Fruit fly (Drosophila melanogaster): ENCODE results near the gene peng.

The peng gene

dm6 chrX:21345036-21345500, 4.6 kb downstream of the peng start, which contains the start of gene dod:
TSS of gene dod (plus strand) at chrX:21345358.
- TF ChIP-seq HLH106 (tag; optimal IDR thresholded peaks at IDR 0.05) (peak; percentile 41), tai (GFP tag; optimal IDR thresholded peaks at IDR 0.05) (no peak), dsf (GFP tag; optimal IDR thresholded peaks at IDR 0.05; ENCODE audit: borderline replicate concordance) (no peak), psq (GFP tag; optimal IDR thresholded peaks at IDR 0.05) (no peak), CrebA (GFP tag; optimal IDR thresholded peaks at IDR 0.05; ENCODE audit: borderline replicate concordance) (no peak), usp (GFP tag; optimal IDR thresholded peaks at IDR 0.05) (no peak), CG9705 (GFP tag; optimal IDR thresholded peaks at IDR 0.05) (peak; percentile 5), dmrt93B (GFP tag; optimal IDR thresholded peaks at IDR 0.05) (no peak), OdsH (GFP tag; optimal IDR thresholded peaks at IDR 0.05) (peak; percentile 35), CG32264 (GFP tag; optimal IDR thresholded peaks at IDR 0.05) (no peak), dl (GFP tag; optimal IDR thresholded peaks at IDR 0.05; ENCODE audit: insufficient read depth in 1 of 2, partially characterized antibody in 2 of 2) (no peak), Abd-B (GFP tag; optimal IDR thresholded peaks at IDR 0.05) (no peak), brk (GFP tag; optimal IDR thresholded peaks at IDR 0.05) (no peak), jim (GFP tag; optimal IDR thresholded peaks at IDR 0.05) (no peak), Myc (optimal IDR thresholded peaks at IDR 0.05) (peak; percentile 47), rgr (GFP tag; optimal IDR thresholded peaks at IDR 0.05) (no peak), Jra (GFP tag; optimal IDR thresholded peaks at IDR 0.05) (no peak), br (GFP tag; optimal IDR thresholded peaks at IDR 0.05) (no peak), Hr83 (GFP tag; optimal IDR thresholded peaks at IDR 0.05; ENCODE audit: poor library complexity, severe bottlenecking) (no peak), foxo (GFP tag; optimal IDR thresholded peaks at IDR 0.05) (no peak), woc (GFP tag; optimal IDR thresholded peaks at IDR 0.05) (peak; percentile 65), sv (GFP tag; optimal IDR thresholded peaks at IDR 0.05) (peak; percentile 24), fru (GFP tag; optimal IDR thresholded peaks at IDR 0.05) (no peak), Vsx2 (GFP tag; optimal IDR thresholded peaks at IDR 0.05; ENCODE audit: partially characterized antibody) (no peak), GATAd (GFP tag; optimal IDR thresholded peaks at IDR 0.05) (no peak), lola (GFP tag; optimal IDR thresholded peaks at IDR 0.05) (no peak), pan (optimal IDR thresholded peaks at IDR 0.05) (no peak), Rel (GFP tag; optimal IDR thresholded peaks at IDR 0.05) (no peak), Rel (tag; optimal IDR thresholded peaks at IDR 0.05) (peak; percentile 28), Mio (GFP tag; optimal IDR thresholded peaks at IDR 0.05) (no peak), Hnf4 (GFP tag; optimal IDR thresholded peaks at IDR 0.05) (no peak), Sp1 (GFP tag; optimal IDR thresholded peaks at IDR 0.05) (peak; percentile 60), Dif (GFP tag; optimal IDR thresholded peaks at IDR 0.05; ENCODE audit: partially characterized antibody) (no peak), ey (GFP tag; optimal IDR thresholded peaks at IDR 0.05) (peak; percentile 43), N (GFP tag; optimal IDR thresholded peaks at IDR 0.05) (no peak), h (GFP tag; optimal IDR thresholded peaks at IDR 0.05) (no peak), sage (GFP tag; optimal IDR thresholded peaks at IDR 0.05) (no peak), Hr78 (GFP tag; optimal IDR thresholded peaks at IDR 0.05) (no peak)

- TF ChIP-seq h (GFP tag; optimal IDR thresholded peaks at IDR 0.05) = peak; percentile 87
- peak; percentile 88 for TF ChIP-seq rgr (GFP tag; optimal IDR thresholded peaks at IDR 0.05)
- peak; percentile 59 for TF ChIP-seq Jra (GFP tag; optimal IDR thresholded peaks at IDR 0.05)
- TF ChIP-seq jim (GFP tag; optimal IDR thresholded peaks at IDR 0.05) = peak; percentile 70
- peak; percentile 13 for TF ChIP-seq Dif (GFP tag; optimal IDR thresholded peaks at IDR 0.05; ENCODE audit: partially characterized antibody)
- TF ChIP-seq CrebA (GFP tag; optimal IDR thresholded peaks at IDR 0.05; ENCODE audit: borderline replicate concordance) = no peak
- no peak for TF ChIP-seq dl (GFP tag; optimal IDR thresholded peaks at IDR 0.05; ENCODE audit: insufficient read depth in 1 of 2, partially characterized antibody in 2 of 2)
- peak; percentile 15 for TF ChIP-seq Mio (GFP tag; optimal IDR thresholded peaks at IDR 0.05)
- peak; percentile 89 for TF ChIP-seq Hr83 (GFP tag; optimal IDR thresholded peaks at IDR 0.05; ENCODE audit: poor library complexity, severe bottlenecking)
- TF ChIP-seq usp (GFP tag; optimal IDR thresholded peaks at IDR 0.05) = no peak
- TF ChIP-seq sv (GFP tag; optimal IDR thresholded peaks at IDR 0.05) = peak; percentile 69
- no peak for TF ChIP-seq lola (GFP tag; optimal IDR thresholded peaks at IDR 0.05)
- peak; percentile 79 for TF ChIP-seq br (GFP tag; optimal IDR thresholded peaks at IDR 0.05)
- peak; percentile 51 for TF ChIP-seq Myc (optimal IDR thresholded peaks at IDR 0.05)
- no peak for TF ChIP-seq brk (GFP tag; optimal IDR thresholded peaks at IDR 0.05)
- no peak for TF ChIP-seq Vsx2 (GFP tag; optimal IDR thresholded peaks at IDR 0.05; ENCODE audit: partially characterized antibody)
- peak; percentile 83 for TF ChIP-seq fru (GFP tag; optimal IDR thresholded peaks at IDR 0.05)
- TF ChIP-seq N (GFP tag; optimal IDR thresholded peaks at IDR 0.05) = no peak
- TF ChIP-seq tai (GFP tag; optimal IDR thresholded peaks at IDR 0.05) = no peak
- TF ChIP-seq woc (GFP tag; optimal IDR thresholded peaks at IDR 0.05) = peak; percentile 80
- no peak for TF ChIP-seq pan (optimal IDR thresholded peaks at IDR 0.05)
- TF ChIP-seq HLH106 (tag; optimal IDR thresholded peaks at IDR 0.05) = peak; percentile 78
- peak; percentile 86 for TF ChIP-seq ey (GFP tag; optimal IDR thresholded peaks at IDR 0.05)
- TF ChIP-seq psq (GFP tag; optimal IDR thresholded peaks at IDR 0.05) = peak; percentile 67
- no peak for TF ChIP-seq Hr78 (GFP tag; optimal IDR thresholded peaks at IDR 0.05)
- no peak for TF ChIP-seq Hnf4 (GFP tag; optimal IDR thresholded peaks at IDR 0.05)
- TF ChIP-seq dmrt93B (GFP tag; optimal IDR thresholded peaks at IDR 0.05) = no peak
- TF ChIP-seq sage (GFP tag; optimal IDR thresholded peaks at IDR 0.05) = no peak
- TF ChIP-seq foxo (GFP tag; optimal IDR thresholded peaks at IDR 0.05) = peak; percentile 30 to 85
- TF ChIP-seq GATAd (GFP tag; optimal IDR thresholded peaks at IDR 0.05) = peak; percentile 60
- peak; percentile 76 for TF ChIP-seq CG32264 (GFP tag; optimal IDR thresholded peaks at IDR 0.05)
- TF ChIP-seq Sp1 (GFP tag; optimal IDR thresholded peaks at IDR 0.05) = peak; percentile 86
- TF ChIP-seq OdsH (GFP tag; optimal IDR thresholded peaks at IDR 0.05) = peak; percentile 72
- peak; percentile 46 for TF ChIP-seq dsf (GFP tag; optimal IDR thresholded peaks at IDR 0.05; ENCODE audit: borderline replicate concordance)
- TF ChIP-seq CG9705 (GFP tag; optimal IDR thresholded peaks at IDR 0.05) = peak; percentile 60
- no peak for TF ChIP-seq Abd-B (GFP tag; optimal IDR thresholded peaks at IDR 0.05)
- TF ChIP-seq Dfd (GFP tag; optimal IDR thresholded peaks at IDR 0.05) = no peak
- peak; percentile 15 for TF ChIP-seq Rel (GFP tag; optimal IDR thresholded peaks at IDR 0.05)
- TF ChIP-seq Rel (tag; optimal IDR thresholded peaks at IDR 0.05) = peak; percentile 88
These were observed 10.1 kb downstream of the peng start, which contains the start of the genes tty and fliI for dm6 chrX:21339476-21339931. TSS of gene tty (minus strand) at chrX:21339676. TSS of gene fliI (plus strand) at chrX:21339741.

All from whole organism, wandering third instar larva.